Worm (Caenorhabditis elegans) whole organism, late embryonic: ENCODE measurements around the gene dhs-9.

ENCODE experiments used
- C38D4.7 ChIP-seq: fragments of 200-800 bp; sonication (Bioruptor generic); optimal IDR thresholded peaks from 2 replicates; lab custom pipeline; 2018; ENCODE audit warnings: mild to moderate bottlenecking, missing genetic modification characterization, moderate library complexity, missing compliant biosample characterization
- F13H6.1 ChIP-seq: sonication (generic microtip); optimal IDR thresholded peaks from 2 replicates; lab custom pipeline; 2016; ENCODE audit warnings: missing genetic modification characterization, missing compliant biosample characterization
- T23F11.4 ChIP-seq: fragments of 200-800 bp; sonication (Bioruptor generic); optimal IDR thresholded peaks from 2 replicates; lab custom pipeline; 2018; ENCODE audit warnings: mild to moderate bottlenecking, missing genetic modification characterization, missing compliant biosample characterization
- Y22D7AL.16 ChIP-seq: sonication (generic microtip); optimal IDR thresholded peaks from 2 replicates; lab custom pipeline; 2016; ENCODE audit warnings: missing genetic modification characterization, missing compliant biosample characterization
- ahr-1 ChIP-seq: sonication (generic microtip); optimal IDR thresholded peaks from 2 replicates; lab custom pipeline; 2016; ENCODE audit warnings: missing genetic modification characterization, missing compliant biosample characterization
- ceh-14 ChIP-seq: sonication (generic microtip); optimal IDR thresholded peaks from 2 replicates; lab custom pipeline; 2016; ENCODE audit warnings: missing genotype, missing genetic modification characterization, missing compliant biosample characterization
- ceh-19 ChIP-seq: fragments of 200-800 bp; sonication (Bioruptor generic); optimal IDR thresholded peaks from 2 replicates; lab custom pipeline; 2018; ENCODE audit warnings: mild to moderate bottlenecking, missing genetic modification characterization, missing compliant biosample characterization
- ceh-2 ChIP-seq: sonication (generic microtip); optimal IDR thresholded peaks from 2 replicates; lab custom pipeline; 2016; ENCODE audit warnings: missing genotype, missing genetic modification characterization, missing compliant biosample characterization
- ceh-22 ChIP-seq: sonication (generic microtip); optimal IDR thresholded peaks from 2 replicates; lab custom pipeline; 2017; ENCODE audit warnings: missing biosample characterization, missing genetic modification characterization
- ceh-30 ChIP-seq: fragments of 150-350 bp; optimal IDR thresholded peaks from 2 replicates; lab custom pipeline; 2014; ENCODE audit warnings: missing biosample characterization, missing genetic modification characterization
- che-1 ChIP-seq: sonication (generic microtip); optimal IDR thresholded peaks from 2 replicates; lab custom pipeline; 2016; ENCODE audit warnings: mild to moderate bottlenecking, missing genetic modification characterization, missing compliant biosample characterization
- dmd-4 ChIP-seq: sonication (generic microtip); optimal IDR thresholded peaks from 2 replicates; lab custom pipeline; 2016; ENCODE audit warnings: borderline replicate concordance, missing genetic modification characterization, missing compliant biosample characterization
- fax-1 ChIP-seq: sonication (generic microtip); optimal IDR thresholded peaks from 2 replicates; lab custom pipeline; 2016; ENCODE audit warnings: missing genotype, missing genetic modification characterization, missing compliant biosample characterization
- hlh-15 ChIP-seq: sonication (generic microtip); optimal IDR thresholded peaks from 2 replicates; lab custom pipeline; 2016; ENCODE audit warnings: missing genetic modification characterization, missing compliant biosample characterization
- hlh-30 ChIP-seq: sonication (generic microtip); optimal IDR thresholded peaks from 2 replicates; lab custom pipeline; 2017; ENCODE audit warnings: antibody characterized with exemption, missing genetic modification characterization, missing compliant biosample characterization; ENCODE audit not compliant: insufficient read depth
- hlh-8 ChIP-seq: sonication (generic microtip); optimal IDR thresholded peaks from 2 replicates; lab custom pipeline; 2016; ENCODE audit warnings: missing genotype, missing genetic modification characterization, missing compliant biosample characterization
- lim-6 ChIP-seq: sonication (generic microtip); optimal IDR thresholded peaks from 2 replicates; lab custom pipeline; 2016; ENCODE audit warnings: missing genetic modification characterization, missing compliant biosample characterization
- madf-2 ChIP-seq: sonication (generic microtip); optimal IDR thresholded peaks from 2 replicates; lab custom pipeline; 2017; ENCODE audit warnings: missing genetic modification characterization, missing compliant biosample characterization
- nfya-1 ChIP-seq: sonication (generic microtip); optimal IDR thresholded peaks from 2 replicates; lab custom pipeline; 2017; ENCODE audit warnings: missing genetic modification characterization, mild to moderate bottlenecking, missing compliant biosample characterization, antibody characterized with exemption, moderate library complexity
- nhr-11 ChIP-seq: fragments of 150-350 bp; optimal IDR thresholded peaks from 2 replicates; lab custom pipeline; 2014; ENCODE audit warnings: missing biosample characterization, missing genetic modification characterization
- pat-9 ChIP-seq: fragments of 200-800 bp; sonication (Bioruptor generic); optimal IDR thresholded peaks from 2 replicates; lab custom pipeline; 2018; ENCODE audit warnings: mild to moderate bottlenecking, missing genetic modification characterization, moderate library complexity, missing compliant biosample characterization
- pax-1 ChIP-seq: fragments of 150-350 bp; optimal IDR thresholded peaks from 2 replicates; lab custom pipeline; 2014; ENCODE audit warnings: missing biosample characterization, missing genetic modification characterization
- pha-2 ChIP-seq: sonication (generic microtip); optimal IDR thresholded peaks from 2 replicates; lab custom pipeline; 2017; ENCODE audit warnings: mild to moderate bottlenecking, missing genetic modification characterization, missing compliant biosample characterization
- pha-4 ChIP-seq: fragments of 150-350 bp; optimal IDR thresholded peaks from 2 replicates; lab custom pipeline; 2018; ENCODE audit warnings: missing biosample characterization, missing genetic modification reagents, missing genetic modification characterization
- pqm-1 ChIP-seq: sonication (generic microtip); optimal IDR thresholded peaks from 2 replicates; lab custom pipeline; 2016; ENCODE audit warnings: missing genetic modification characterization, missing compliant biosample characterization
- pros-1 ChIP-seq: fragments of 150-350 bp; optimal IDR thresholded peaks from 2 replicates; lab custom pipeline; 2014; ENCODE audit warnings: missing biosample characterization, missing genetic modification reagents, missing genetic modification characterization
- ref-2 ChIP-seq: sonication (generic microtip); optimal IDR thresholded peaks from 2 replicates; lab custom pipeline; 2016; ENCODE audit warnings: missing genetic modification characterization, missing compliant biosample characterization
- rnt-1 ChIP-seq: sonication (generic microtip); optimal IDR thresholded peaks from 2 replicates; lab custom pipeline; 2016; ENCODE audit warnings: missing genetic modification characterization, missing compliant biosample characterization
- sdc-2 ChIP-seq: sonication (generic microtip); optimal IDR thresholded peaks from 2 replicates; lab custom pipeline; 2016; ENCODE audit warnings: missing genotype, missing genetic modification characterization, missing compliant biosample characterization
- sox-2 ChIP-seq: fragments of 200-800 bp; sonication (Bioruptor generic); IDR thresholded peaks from 2 replicates; pipeline ENCODE4 v1.3.6; 2022; ENCODE audit warnings: missing genetic modification reagents, missing genetic modification characterization, missing compliant biosample characterization
- tbx-2 ChIP-seq: sonication (generic microtip); optimal IDR thresholded peaks from 2 replicates; lab custom pipeline; 2016; ENCODE audit warnings: missing genetic modification characterization, missing compliant biosample characterization

Gene dhs-9

ce11 chrIII:5329372-5329771 lies 38.5 kb downstream of the dhs-9 start:
- TF ChIP-seq pha-2 (tag; lab: Kevin White, UChicago) (no peak), pros-1 (tag; lab: Kevin White, UChicago) (no peak), T23F11.4 (GFP tag; lab: Kevin White, UChicago) (no peak), lim-6 (no peak), F13H6.1 (tag; lab: Kevin White, UChicago) (no peak), fax-1 (tag; lab: Kevin White, UChicago) (no peak), ceh-14 (tag; lab: Kevin White, UChicago) (no peak), ahr-1 (tag; lab: Kevin White, UChicago) (no peak), dmd-4 (no peak)

ce11 chrIII:5326323-5326722 lies 41.5 kb downstream of the dhs-9 start, which contains the start of gene sorf-2:
TSS of gene sorf-2 (plus strand) at chrIII:5326623.
- TF ChIP-seq hlh-30 (tag; lab: Kevin White, UChicago), result no peak
- TF ChIP-seq pqm-1 (tag; lab: Kevin White, UChicago), result no peak

- TF ChIP-seq dmd-4 (no peak), pat-9 (tag; lab: Kevin White, UChicago) (no peak), pha-4 (no peak), hlh-15 (tag; lab: Kevin White, UChicago) (no peak), sdc-2 (tag; lab: Kevin White, UChicago) (no peak), ceh-22 (tag; lab: Kevin White, UChicago) (no peak), hlh-8 (tag; lab: Kevin White, UChicago) (no peak), che-1 (tag; lab: Kevin White, UChicago) (no peak), rnt-1 (no peak), pax-1 (tag; lab: Kevin White, UChicago) (no peak), ceh-14 (tag; lab: Kevin White, UChicago) (no peak)
These were observed 46.2 kb downstream of the dhs-9 start, which contains the start of gene F52C9.3 for ce11 chrIII:5321661-5322060. TSS of gene F52C9.3 (plus strand) at chrIII:5321885.

ce11 chrIII:5318610-5319009 lies 49.2 kb downstream of the dhs-9 start:
- no peak for TF ChIP-seq ref-2 (tag; lab: Kevin White, UChicago)
- TF ChIP-seq ceh-2 (tag; lab: Kevin White, UChicago), result no peak
- TF ChIP-seq ceh-19, result no peak
- TF ChIP-seq nhr-11 (tag; lab: Kevin White, UChicago), result no peak
- TF ChIP-seq tbx-2 (tag; lab: Kevin White, UChicago), result no peak
- TF ChIP-seq madf-2 (tag; lab: Kevin White, UChicago), result no peak
- TF ChIP-seq C38D4.7, result no peak
- TF ChIP-seq ceh-30 (tag; lab: Kevin White, UChicago), result no peak
- TF ChIP-seq sox-2 (GFP tag; lab: Robert Waterston, UW), result no peak
- no peak for TF ChIP-seq Y22D7AL.16 (tag; lab: Kevin White, UChicago)
- TF ChIP-seq nfya-1, result no peak
- TF ChIP-seq, all 69 proteins: peak for 0
